Worm (Caenorhabditis elegans) whole organism, early embryonic: ENCODE measurements around the gene deg-1.

Source experiments
- B0310.2 ChIP-seq: sonication (generic microtip); optimal IDR thresholded peaks from 2 replicates; lab custom pipeline; 2016; ENCODE audit warnings: mild to moderate bottlenecking, missing genetic modification characterization, missing compliant biosample characterization
- ama-1 ChIP-seq: fragments of 150-350 bp; optimal IDR thresholded peaks from 2 replicates; lab custom pipeline; 2014
- ceh-13 ChIP-seq: fragments of 200-800 bp; sonication (Bioruptor generic); optimal IDR thresholded peaks from 2 replicates; lab custom pipeline; 2018; ENCODE audit warnings: mild to moderate bottlenecking, missing genetic modification characterization, missing compliant biosample characterization
- hmg-4 ChIP-seq: fragments of 200-800 bp; sonication (Bioruptor generic); optimal IDR thresholded peaks from 2 replicates; lab custom pipeline; 2018; ENCODE audit warnings: mild to moderate bottlenecking, missing genetic modification characterization, missing compliant biosample characterization
- pes-1 ChIP-seq: fragments of 200-800 bp; sonication (Bioruptor generic); IDR thresholded peaks from 2 replicates; pipeline ENCODE4 v1.3.6; 2022; ENCODE audit warnings: missing genetic modification reagents, missing genetic modification characterization, missing compliant biosample characterization

DNA sequence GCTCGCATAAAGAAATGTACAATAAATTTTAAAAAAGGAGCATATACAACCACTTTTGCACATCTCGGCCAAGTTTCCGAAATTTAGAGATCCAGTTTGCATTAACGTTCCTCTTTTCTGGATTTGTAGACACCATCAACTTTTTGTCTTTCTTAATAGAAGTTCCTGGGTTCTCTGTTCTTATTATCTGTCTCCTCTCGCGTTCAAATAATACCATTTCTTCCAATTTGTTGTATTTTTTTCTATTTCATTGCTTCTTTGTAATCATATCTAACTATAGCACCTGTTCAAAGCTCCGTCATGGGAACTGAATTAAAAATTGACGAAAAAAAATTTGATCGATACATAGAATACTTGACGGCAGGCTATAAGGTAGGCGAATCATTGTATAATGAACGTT lies 13.5 kb upstream of the deg-1 start, which contains the start of gene K09F5.1:
- TF ChIP-seq pes-1 (no peak), ceh-13 (no peak), hmg-4 (GFP tag; lab: Kevin White, UChicago) (no peak), ama-1 (lab: Kevin White, UChicago) (no peak), B0310.2 (tag; lab: Kevin White, UChicago) (no peak)
